Fruit fly (Drosophila melanogaster) ovary, adult (tissue): ENCODE results near the gene CG13796.

Experiments
- CG17801 ChIP-seq: fragments of 200-800 bp; optimal IDR thresholded peaks from 2 replicates; lab custom pipeline; 2019; ENCODE audit warnings: missing biosample characterization, mild to moderate bottlenecking, missing genetic modification characterization, moderate library complexity; ENCODE audit not compliant: partially characterized antibody

CG13796 gene

dm6 chr2L:7685290-7685689 lies 47.2 kb downstream of the CG13796 start:
- no peak for TF ChIP-seq CG17801 (GFP tag; lab: Kevin White, UChicago)

dm6 chr2L:7680298-7680697 lies 52.2 kb downstream of the CG13796 start:
- TF ChIP-seq CG17801 (GFP tag; lab: Kevin White, UChicago): no peak

- no peak for TF ChIP-seq CG17801 (GFP tag; lab: Kevin White, UChicago)
These were observed 54.2 kb downstream of the CG13796 start for dm6 chr2L:7678095-7678784.
